Fruit fly (Drosophila melanogaster): Measurements from ENCODE around the gene CG8915.

Gene CG8915

DNA sequence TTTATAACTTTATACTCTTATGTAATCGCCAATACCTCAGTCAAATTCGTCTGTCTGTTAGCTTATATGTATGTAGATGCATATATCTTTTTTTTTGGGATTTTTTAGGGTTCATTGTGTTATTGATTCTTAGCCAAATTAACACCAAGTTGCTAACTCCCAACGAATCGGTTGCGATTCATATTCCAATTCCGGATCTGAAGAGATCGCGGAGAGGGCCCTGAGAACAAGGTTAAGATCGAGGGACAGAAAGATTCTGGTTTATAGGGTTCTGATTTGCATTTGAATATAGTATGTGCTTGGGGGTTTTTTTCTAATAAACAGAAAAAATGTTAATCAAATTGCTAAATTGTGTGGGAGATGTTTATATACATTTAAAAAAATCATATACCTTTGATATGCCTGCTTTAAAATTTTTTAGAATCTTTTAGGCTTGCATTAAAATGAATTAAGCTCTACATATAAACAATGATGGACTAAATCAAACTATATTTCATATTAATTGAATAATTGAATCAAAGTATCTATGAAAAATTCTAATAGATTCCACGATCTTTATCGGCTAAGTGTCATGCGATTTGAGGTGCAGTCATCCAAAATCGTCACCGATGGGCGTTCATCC, 36.8 kb downstream of the CG8915 start, which contains the start of gene CG32563:
Gene CG32563 (plus strand): TSS at position 572 of the 622 bp plus-strand sequence.
- TF ChIP-seq Ets98B (GFP tag; IDR thresholded peaks at IDR 0.05) (no peak), CG13204 (GFP tag; optimal IDR thresholded peaks at IDR 0.05) (no peak), CG34367 (tag; optimal IDR thresholded peaks at IDR 0.05) (no peak), CG32121 (GFP tag; IDR thresholded peaks at IDR 0.05) (no peak), CG10348 (GFP tag; IDR thresholded peaks at IDR 0.05) (no peak), Snoo (tag; optimal IDR thresholded peaks at IDR 0.05) (no peak), CG12605 (GFP tag; IDR thresholded peaks at IDR 0.05) (no peak), D1 (tag; optimal IDR thresholded peaks at IDR 0.05) (no peak), rn (GFP tag; IDR thresholded peaks at IDR 0.05) (no peak), CG8301 (tag; optimal IDR thresholded peaks at IDR 0.05) (no peak), CG4496 (GFP tag; IDR thresholded peaks at IDR 0.05) (no peak)

DNA sequence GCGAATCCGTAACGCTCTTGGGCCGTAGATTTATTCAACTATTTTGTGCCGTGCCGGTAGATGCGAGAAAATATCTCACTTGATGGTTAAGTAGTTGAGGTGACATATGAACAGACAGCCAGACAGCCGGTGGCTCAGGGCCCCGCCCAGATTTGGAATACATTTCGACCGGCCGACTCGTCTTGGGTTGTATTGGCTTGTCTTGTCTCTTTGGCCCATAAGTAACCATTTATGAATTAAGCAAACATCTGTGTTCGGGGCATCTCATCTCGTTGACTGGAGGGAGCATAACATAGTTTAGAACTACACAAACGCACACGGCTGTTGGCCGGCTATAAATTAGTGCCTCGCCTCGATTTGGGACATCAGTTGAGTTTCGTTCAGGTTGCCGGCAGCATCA, 38.8 kb downstream of the CG8915 start, which contains the start of gene CG32564:
Gene CG32564 (plus strand): TSS at position 362 of the 400 bp plus-strand sequence.
- TF ChIP-seq CG15710 (tag; optimal IDR thresholded peaks at IDR 0.05), result no peak
- no peak for TF ChIP-seq gl (tag; optimal IDR thresholded peaks at IDR 0.05)
- TF ChIP-seq CG13204 (GFP tag; optimal IDR thresholded peaks at IDR 0.05), result no peak
- TF ChIP-seq EcR (GFP tag; optimal IDR thresholded peaks at IDR 0.05), result no peak
- TF ChIP-seq fd96Ca (GFP tag; IDR thresholded peaks at IDR 0.05), result no peak
- TF ChIP-seq CG8301 (tag; optimal IDR thresholded peaks at IDR 0.05), result no peak
- no peak for TF ChIP-seq CG17806 (tag; optimal IDR thresholded peaks at IDR 0.05)
- TF ChIP-seq CG8159 (tag; optimal IDR thresholded peaks at IDR 0.05), result no peak

DNA sequence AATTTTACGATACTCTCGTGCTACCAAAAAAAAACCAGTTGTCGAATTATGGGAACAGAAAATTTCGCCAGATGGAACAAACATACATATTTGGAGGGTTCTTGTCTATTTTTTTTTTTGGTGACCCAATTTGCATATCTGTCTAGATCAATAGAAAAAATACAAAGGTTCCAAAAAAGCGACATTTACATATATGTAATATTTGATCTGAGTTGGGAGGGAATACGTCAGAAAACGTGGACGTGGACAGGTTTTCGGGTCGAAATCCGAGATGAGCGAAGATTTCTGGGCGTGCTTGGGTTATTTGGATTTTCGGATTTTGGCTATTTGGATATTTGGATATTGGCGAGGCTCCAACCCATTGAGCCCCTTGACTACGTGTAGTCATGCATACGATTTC, 39.8 kb downstream of the CG8915 start:
- TF ChIP-seq Snoo (tag; optimal IDR thresholded peaks at IDR 0.05), result no peak
- TF ChIP-seq fd96Ca (GFP tag; IDR thresholded peaks at IDR 0.05), result no peak
- TF ChIP-seq rn (GFP tag; IDR thresholded peaks at IDR 0.05), result no peak
- no peak for TF ChIP-seq CG12605 (GFP tag; IDR thresholded peaks at IDR 0.05)
- TF ChIP-seq CG34367 (tag; optimal IDR thresholded peaks at IDR 0.05), result no peak
- TF ChIP-seq CG9948 (tag; optimal IDR thresholded peaks at IDR 0.05), result no peak
- no peak for TF ChIP-seq CG8301 (tag; optimal IDR thresholded peaks at IDR 0.05)
- TF ChIP-seq CG4496 (GFP tag; IDR thresholded peaks at IDR 0.05), result no peak
- TF ChIP-seq CG13204 (GFP tag; optimal IDR thresholded peaks at IDR 0.05), result no peak

DNA sequence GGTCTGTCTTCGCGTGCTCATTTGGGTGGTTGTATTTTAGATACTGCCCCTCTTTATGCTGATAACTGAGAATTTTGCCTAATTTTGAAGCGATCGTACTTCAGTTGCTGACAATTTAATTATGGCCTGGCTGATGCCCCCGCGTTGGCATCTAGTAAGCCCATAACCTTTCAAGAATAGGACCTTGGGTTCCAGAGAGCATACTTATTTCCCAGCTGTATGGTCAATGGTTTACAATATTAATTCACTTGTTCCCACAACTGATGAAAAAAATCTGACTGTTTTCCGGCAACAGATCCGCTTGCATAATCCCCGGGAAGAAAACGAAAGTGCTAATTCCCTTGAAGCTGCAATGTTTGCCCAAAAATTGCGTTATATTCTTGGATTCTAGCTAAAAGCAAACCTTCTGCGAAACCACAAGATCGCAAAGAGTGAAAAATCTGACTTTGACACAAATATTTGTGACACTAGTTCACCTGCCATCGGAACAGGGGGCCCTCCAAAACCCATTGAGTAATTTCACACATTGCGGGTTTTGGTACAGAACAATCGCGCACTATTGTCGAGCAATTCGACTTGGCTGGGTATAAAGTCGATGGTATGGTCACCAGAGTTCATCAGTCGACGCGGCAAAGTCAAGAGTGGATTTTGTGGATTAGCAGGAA, 42.2 kb downstream of the CG8915 start, which contains the start of the genes TTLL1A and CG5070:
Gene TTLL1A (minus strand): TSS at position 101 of the 665 bp plus-strand sequence.
Gene CG5070 (plus strand): TSS at position 615 of the 665 bp plus-strand sequence.
- TF ChIP-seq CG13204 (GFP tag; optimal IDR thresholded peaks at IDR 0.05), result no peak
- no peak for TF ChIP-seq CG8159 (tag; optimal IDR thresholded peaks at IDR 0.05)
- no peak for TF ChIP-seq CG8301 (tag; optimal IDR thresholded peaks at IDR 0.05)
- no peak for TF ChIP-seq Pif1B (GFP tag; optimal IDR thresholded peaks at IDR 0.05)
- no peak for TF ChIP-seq CG9948 (tag; optimal IDR thresholded peaks at IDR 0.05)
- no peak for TF ChIP-seq EcR (GFP tag; optimal IDR thresholded peaks at IDR 0.05)
- no peak for TF ChIP-seq gl (tag; optimal IDR thresholded peaks at IDR 0.05)
- no peak for TF ChIP-seq CG4496 (GFP tag; IDR thresholded peaks at IDR 0.05)
- TF ChIP-seq CG15710 (tag; optimal IDR thresholded peaks at IDR 0.05), result no peak

Measured in whole organism, pupa.